Worm (Caenorhabditis elegans) whole organism, late embryonic: ENCODE measurements around the gene rrc-1.

Experiments
- C08G9.2 ChIP-seq: sonication (generic microtip); optimal IDR thresholded peaks from 2 replicates; lab custom pipeline; 2016; ENCODE audit warnings: mild to moderate bottlenecking, missing genetic modification characterization, moderate library complexity, missing compliant biosample characterization
- C38D4.7 ChIP-seq: fragments of 200-800 bp; sonication (Bioruptor generic); optimal IDR thresholded peaks from 2 replicates; lab custom pipeline; 2018; ENCODE audit warnings: mild to moderate bottlenecking, missing genetic modification characterization, moderate library complexity, missing compliant biosample characterization
- K09A11.1 ChIP-seq: sonication (generic microtip); optimal IDR thresholded peaks from 2 replicates; lab custom pipeline; 2017; ENCODE audit warnings: antibody characterized with exemption, mild to moderate bottlenecking, missing genetic modification characterization, missing compliant biosample characterization; ENCODE audit not compliant: insufficient read depth
- Y22D7AL.16 ChIP-seq: sonication (generic microtip); optimal IDR thresholded peaks from 2 replicates; lab custom pipeline; 2016; ENCODE audit warnings: missing genetic modification characterization, missing compliant biosample characterization
- ahr-1 ChIP-seq: sonication (generic microtip); optimal IDR thresholded peaks from 2 replicates; lab custom pipeline; 2016; ENCODE audit warnings: missing genetic modification characterization, missing compliant biosample characterization
- ama-1 ChIP-seq: fragments of 150-350 bp; optimal IDR thresholded peaks from 2 replicates; lab custom pipeline; 2014
- ceh-2 ChIP-seq: sonication (generic microtip); optimal IDR thresholded peaks from 2 replicates; lab custom pipeline; 2016; ENCODE audit warnings: missing genotype, missing genetic modification characterization, missing compliant biosample characterization
- ceh-22 ChIP-seq: sonication (generic microtip); optimal IDR thresholded peaks from 2 replicates; lab custom pipeline; 2017; ENCODE audit warnings: missing biosample characterization, missing genetic modification characterization
- ceh-24 ChIP-seq: sonication (generic microtip); optimal IDR thresholded peaks from 2 replicates; lab custom pipeline; 2016; ENCODE audit warnings: mild to moderate bottlenecking, missing genetic modification characterization, missing compliant biosample characterization
- ceh-30 ChIP-seq: fragments of 150-350 bp; optimal IDR thresholded peaks from 2 replicates; lab custom pipeline; 2014; ENCODE audit warnings: missing biosample characterization, missing genetic modification characterization
- ceh-31 ChIP-seq: sonication (generic microtip); optimal IDR thresholded peaks from 2 replicates; lab custom pipeline; 2016; ENCODE audit warnings: missing genetic modification characterization, missing compliant biosample characterization
- ceh-34 ChIP-seq: sonication (generic microtip); optimal IDR thresholded peaks from 2 replicates; lab custom pipeline; 2016; ENCODE audit warnings: mild to moderate bottlenecking, missing genetic modification characterization, missing compliant biosample characterization
- ceh-45 ChIP-seq: fragments of 200-800 bp; sonication (Bioruptor generic); IDR thresholded peaks from 2 replicates; pipeline ENCODE4 v1.3.6; 2022; ENCODE audit warnings: missing genetic modification reagents, missing genetic modification characterization, missing compliant biosample characterization
- ceh-48 ChIP-seq: sonication (generic microtip); optimal IDR thresholded peaks from 2 replicates; lab custom pipeline; 2016; ENCODE audit warnings: missing genetic modification characterization, inconsistent platforms, missing compliant biosample characterization
- dve-1 ChIP-seq: sonication (generic microtip); optimal IDR thresholded peaks from 2 replicates; lab custom pipeline; 2017; ENCODE audit warnings: antibody characterized with exemption, mild to moderate bottlenecking, missing genetic modification characterization, missing compliant biosample characterization
- elt-2 ChIP-seq: sonication (generic microtip); optimal IDR thresholded peaks from 2 replicates; lab custom pipeline; 2016; ENCODE audit warnings: missing genetic modification reagents, missing genetic modification characterization, missing compliant biosample characterization
- ets-4 ChIP-seq: sonication (generic microtip); optimal IDR thresholded peaks from 2 replicates; lab custom pipeline; 2016; ENCODE audit warnings: missing genetic modification characterization, missing compliant biosample characterization
- eyg-1 ChIP-seq: sonication (generic microtip); optimal IDR thresholded peaks from 2 replicates; lab custom pipeline; 2016; ENCODE audit warnings: missing genotype, missing genetic modification characterization, missing compliant biosample characterization
- fax-1 ChIP-seq: sonication (generic microtip); optimal IDR thresholded peaks from 2 replicates; lab custom pipeline; 2016; ENCODE audit warnings: missing genotype, missing genetic modification characterization, missing compliant biosample characterization
- fkh-10 ChIP-seq: fragments of 150-350 bp; optimal IDR thresholded peaks from 2 replicates; lab custom pipeline; 2014; ENCODE audit warnings: missing biosample characterization, missing genetic modification reagents, missing genetic modification characterization
- fkh-6 ChIP-seq: sonication (generic microtip); optimal IDR thresholded peaks from 2 replicates; lab custom pipeline; 2016; ENCODE audit warnings: missing genetic modification characterization, missing compliant biosample characterization
- gmeb-2 ChIP-seq: sonication (generic microtip); optimal IDR thresholded peaks from 2 replicates; lab custom pipeline; 2016; ENCODE audit warnings: missing genetic modification characterization, inconsistent platforms, missing compliant biosample characterization
- hlh-13 ChIP-seq: fragments of 200-800 bp; sonication (Bioruptor generic); optimal IDR thresholded peaks from 2 replicates; lab custom pipeline; 2018; ENCODE audit warnings: mild to moderate bottlenecking, missing genetic modification characterization, missing compliant biosample characterization
- hlh-8 ChIP-seq: sonication (generic microtip); optimal IDR thresholded peaks from 2 replicates; lab custom pipeline; 2016; ENCODE audit warnings: missing genotype, missing genetic modification characterization, missing compliant biosample characterization
- mec-3 ChIP-seq: sonication (generic microtip); optimal IDR thresholded peaks from 2 replicates; lab custom pipeline; 2016; ENCODE audit warnings: borderline replicate concordance, missing genetic modification characterization, missing compliant biosample characterization
- npax-4 ChIP-seq: sonication (generic microtip); optimal IDR thresholded peaks from 2 replicates; lab custom pipeline; 2016; ENCODE audit warnings: missing genetic modification characterization, missing compliant biosample characterization
- odd-2 ChIP-seq: sonication (generic microtip); optimal IDR thresholded peaks from 2 replicates; lab custom pipeline; 2017; ENCODE audit warnings: antibody characterized with exemption, mild to moderate bottlenecking, missing genetic modification characterization, missing compliant biosample characterization
- pag-3 ChIP-seq: sonication (generic microtip); optimal IDR thresholded peaks from 2 replicates; lab custom pipeline; 2016; ENCODE audit warnings: missing compliant biosample characterization, missing genetic modification characterization, borderline replicate concordance
- pax-1 ChIP-seq: fragments of 150-350 bp; optimal IDR thresholded peaks from 2 replicates; lab custom pipeline; 2014; ENCODE audit warnings: missing biosample characterization, missing genetic modification characterization
- pha-2 ChIP-seq: sonication (generic microtip); optimal IDR thresholded peaks from 2 replicates; lab custom pipeline; 2017; ENCODE audit warnings: mild to moderate bottlenecking, missing genetic modification characterization, missing compliant biosample characterization
- pqm-1 ChIP-seq: sonication (generic microtip); optimal IDR thresholded peaks from 2 replicates; lab custom pipeline; 2016; ENCODE audit warnings: missing genetic modification characterization, missing compliant biosample characterization
- sox-4 ChIP-seq: sonication (generic microtip); optimal IDR thresholded peaks from 2 replicates; lab custom pipeline; 2017; ENCODE audit warnings: mild to moderate bottlenecking, missing genetic modification characterization, inconsistent platforms, missing compliant biosample characterization
- syd-9 ChIP-seq: sonication (generic microtip); optimal IDR thresholded peaks from 2 replicates; lab custom pipeline; 2016; ENCODE audit warnings: mild to moderate bottlenecking, missing genetic modification characterization, moderate library complexity, missing compliant biosample characterization
- tbx-7 ChIP-seq: sonication (generic microtip); optimal IDR thresholded peaks from 2 replicates; lab custom pipeline; 2016; ENCODE audit warnings: missing genotype, missing genetic modification characterization, missing compliant biosample characterization
- ttx-3 ChIP-seq: sonication (generic microtip); optimal IDR thresholded peaks from 2 replicates; lab custom pipeline; 2016; ENCODE audit warnings: missing genetic modification reagents, missing genetic modification characterization, missing compliant biosample characterization
- unc-42 ChIP-seq: sonication (generic microtip); optimal IDR thresholded peaks from 2 replicates; lab custom pipeline; 2016; ENCODE audit warnings: missing genotype, missing genetic modification characterization, missing compliant biosample characterization
- unc-86 ChIP-seq: sonication (generic microtip); optimal IDR thresholded peaks from 2 replicates; lab custom pipeline; 2016; ENCODE audit warnings: missing genetic modification characterization, missing compliant biosample characterization
- ztf-16 ChIP-seq: sonication (generic microtip); optimal IDR thresholded peaks from 2 replicates; lab custom pipeline; 2017; ENCODE audit warnings: missing genetic modification characterization, missing compliant biosample characterization

The rrc-1 gene

ce11 chrX:9795579-9795978 lies 35.5 kb downstream of the rrc-1 start:
- TF ChIP-seq elt-2 (tag; lab: Kevin White, UChicago) = peak; percentile 52
- no peak for TF ChIP-seq pag-3 (tag; lab: Kevin White, UChicago)

- TF ChIP-seq sox-4 (no peak), ceh-48 (tag; lab: Kevin White, UChicago) (no peak), fkh-6 (tag; lab: Kevin White, UChicago) (no peak), ceh-45 (no peak), C08G9.2 (tag; lab: Kevin White, UChicago) (no peak), ceh-34 (tag; lab: Kevin White, UChicago) (no peak), pqm-1 (tag; lab: Kevin White, UChicago) (no peak), ztf-16 (tag; lab: Kevin White, UChicago) (no peak), pha-2 (tag; lab: Kevin White, UChicago) (no peak), unc-42 (no peak), ets-4 (tag; lab: Kevin White, UChicago) (no peak), syd-9 (no peak)
These were observed 36.9 kb downstream of the rrc-1 start, which contains the start of gene F36G3.2 for ce11 chrX:9794173-9794572. F36G3.2 (minus strand) TSS chrX:9794273.

ce11 chrX:9789110-9789509 lies 42.0 kb downstream of the rrc-1 start, which contains the start of gene F36G3.1:
F36G3.1 (minus strand) TSS chrX:9789210.
- TF ChIP-seq pha-2 (tag; lab: Kevin White, UChicago) = no peak
- no peak for TF ChIP-seq hlh-13 (GFP tag; lab: Kevin White, UChicago)
- TF ChIP-seq ahr-1 = no peak
- no peak for TF ChIP-seq ceh-31 (tag; lab: Kevin White, UChicago)

- TF ChIP-seq ama-1 (no peak), hlh-8 (no peak), unc-86 (tag; lab: Kevin White, UChicago) (no peak), C38D4.7 (GFP tag; lab: Kevin White, UChicago) (no peak), pag-3 (tag; lab: Kevin White, UChicago) (no peak), odd-2 (tag; lab: Kevin White, UChicago) (no peak), dve-1 (tag; lab: Kevin White, UChicago) (no peak), sox-4 (no peak), unc-42 (no peak), C08G9.2 (tag; lab: Kevin White, UChicago) (no peak), ceh-2 (no peak), Y22D7AL.16 (tag; lab: Kevin White, UChicago) (no peak), tbx-7 (tag; lab: Kevin White, UChicago) (no peak), ceh-30 (tag; lab: Kevin White, UChicago) (no peak), mec-3 (no peak), hlh-13 (GFP tag; lab: Kevin White, UChicago) (no peak), fkh-10 (GFP tag; lab: Kevin White, UChicago) (no peak)
These were observed 45.2 kb downstream of the rrc-1 start for ce11 chrX:9785865-9786264.

ce11 chrX:9782389-9782939 lies 48.6 kb downstream of the rrc-1 start:
- TF ChIP-seq fax-1 (tag; lab: Kevin White, UChicago) (no peak), npax-4 (no peak), ttx-3 (tag; lab: Kevin White, UChicago) (no peak), pag-3 (tag; lab: Kevin White, UChicago) (no peak), eyg-1 (tag; lab: Kevin White, UChicago) (no peak), K09A11.1 (no peak), mec-3 (no peak), ceh-31 (tag; lab: Kevin White, UChicago) (no peak), ceh-48 (tag; lab: Kevin White, UChicago) (no peak), hlh-13 (GFP tag; lab: Kevin White, UChicago) (no peak), syd-9 (no peak), ceh-22 (tag; lab: Kevin White, UChicago) (no peak), pax-1 (tag; lab: Kevin White, UChicago) (no peak), gmeb-2 (no peak), ceh-24 (tag; lab: Kevin White, UChicago) (no peak)
